Fruit fly (Drosophila melanogaster): ENCODE data around the gene E5.

The E5 gene

DNA sequence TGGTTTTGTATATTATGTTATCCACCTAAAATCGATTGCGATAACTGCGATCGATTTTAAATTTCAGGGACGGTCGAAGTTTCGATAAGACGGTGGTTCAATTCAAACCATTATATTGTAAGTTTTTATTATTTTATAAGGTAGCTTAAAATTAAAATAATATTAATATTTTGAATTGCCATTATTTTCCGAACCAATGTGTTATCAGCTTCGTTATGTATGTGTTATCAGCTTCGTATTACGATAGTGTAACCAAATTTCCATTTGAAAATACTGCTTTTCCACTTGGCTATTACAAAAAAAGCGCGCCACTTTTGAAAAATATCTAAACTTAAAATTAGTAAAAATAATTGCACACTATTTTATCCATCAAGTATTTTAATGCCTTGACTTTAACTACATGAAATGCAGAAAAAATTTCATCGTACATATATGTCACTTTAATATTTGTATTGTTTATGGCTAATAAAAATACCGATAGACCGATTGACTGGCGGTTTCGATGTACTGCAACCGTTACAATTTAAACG is 34.8 kb downstream of the E5 start, which contains the start of gene CG31495:
CG31495 (minus strand) TSS at position 52 of the 530 bp plus-strand sequence.
- TF ChIP-seq jim (GFP tag; optimal IDR thresholded peaks at IDR 0.05) (no peak), Hr78 (GFP tag; optimal IDR thresholded peaks at IDR 0.05) (peak; percentile 41), Hnf4 (GFP tag; optimal IDR thresholded peaks at IDR 0.05) (peak; percentile 44), h (GFP tag; optimal IDR thresholded peaks at IDR 0.05) (no peak), Dif (GFP tag; optimal IDR thresholded peaks at IDR 0.05; ENCODE audit: partially characterized antibody) (no peak), brk (GFP tag; optimal IDR thresholded peaks at IDR 0.05) (peak; percentile 41), lola (GFP tag; optimal IDR thresholded peaks at IDR 0.05) (no peak), Mio (GFP tag; optimal IDR thresholded peaks at IDR 0.05) (no peak), HLH106 (tag; optimal IDR thresholded peaks at IDR 0.05) (peak; percentile 20), sage (GFP tag; optimal IDR thresholded peaks at IDR 0.05) (no peak), N (GFP tag; optimal IDR thresholded peaks at IDR 0.05) (peak; percentile 67), Vsx2 (GFP tag; optimal IDR thresholded peaks at IDR 0.05; ENCODE audit: partially characterized antibody) (peak; percentile 42), woc (GFP tag; optimal IDR thresholded peaks at IDR 0.05) (no peak), dl (GFP tag; optimal IDR thresholded peaks at IDR 0.05; ENCODE audit: insufficient read depth in 1 of 2, partially characterized antibody in 2 of 2) (no peak), dmrt93B (GFP tag; optimal IDR thresholded peaks at IDR 0.05) (no peak), GATAd (GFP tag; optimal IDR thresholded peaks at IDR 0.05) (peak; percentile 4), Myc (optimal IDR thresholded peaks at IDR 0.05) (no peak), usp (GFP tag; optimal IDR thresholded peaks at IDR 0.05) (no peak)

- TF ChIP-seq Vsx2 (GFP tag; optimal IDR thresholded peaks at IDR 0.05; ENCODE audit: partially characterized antibody) (peak; percentile 66), N (GFP tag; optimal IDR thresholded peaks at IDR 0.05) (no peak), CrebA (GFP tag; optimal IDR thresholded peaks at IDR 0.05; ENCODE audit: borderline replicate concordance) (no peak), psq (GFP tag; optimal IDR thresholded peaks at IDR 0.05) (no peak), Dif (GFP tag; optimal IDR thresholded peaks at IDR 0.05; ENCODE audit: partially characterized antibody) (peak; percentile 93), usp (GFP tag; optimal IDR thresholded peaks at IDR 0.05) (no peak), sage (GFP tag; optimal IDR thresholded peaks at IDR 0.05) (no peak), Myc (optimal IDR thresholded peaks at IDR 0.05) (no peak), rgr (GFP tag; optimal IDR thresholded peaks at IDR 0.05) (peak; percentile 4), Rel (GFP tag; optimal IDR thresholded peaks at IDR 0.05) (no peak), Rel (tag; optimal IDR thresholded peaks at IDR 0.05) (peak; percentile 48), dl (GFP tag; optimal IDR thresholded peaks at IDR 0.05; ENCODE audit: insufficient read depth in 1 of 2, partially characterized antibody in 2 of 2) (peak; percentile 2 to 54), sv (GFP tag; optimal IDR thresholded peaks at IDR 0.05) (no peak), HLH106 (tag; optimal IDR thresholded peaks at IDR 0.05) (peak; percentile 14)
Observed at dm6 chr3R:13837807-13838206, 36.9 kb downstream of the E5 start, which contains the start of gene Nsf2. TSS of gene Nsf2 (minus strand) at chr3R:13837991.

- TF ChIP-seq N (GFP tag; optimal IDR thresholded peaks at IDR 0.05), result no peak
- TF ChIP-seq woc (GFP tag; optimal IDR thresholded peaks at IDR 0.05), result no peak
- no peak for TF ChIP-seq Sp1 (GFP tag; optimal IDR thresholded peaks at IDR 0.05)
- no peak for TF ChIP-seq CG9705 (GFP tag; optimal IDR thresholded peaks at IDR 0.05)
- TF ChIP-seq sv (GFP tag; optimal IDR thresholded peaks at IDR 0.05), result no peak
- no peak for TF ChIP-seq rgr (GFP tag; optimal IDR thresholded peaks at IDR 0.05)
- no peak for TF ChIP-seq Vsx2 (GFP tag; optimal IDR thresholded peaks at IDR 0.05; ENCODE audit: partially characterized antibody)
- TF ChIP-seq Hnf4 (GFP tag; optimal IDR thresholded peaks at IDR 0.05), result no peak
- TF ChIP-seq brk (GFP tag; optimal IDR thresholded peaks at IDR 0.05), result no peak
- TF ChIP-seq h (GFP tag; optimal IDR thresholded peaks at IDR 0.05), result no peak
Observed at dm6 chr3R:13834551-13834950, 40.2 kb downstream of the E5 start.

- no peak for TF ChIP-seq ey (GFP tag; optimal IDR thresholded peaks at IDR 0.05)
- TF ChIP-seq foxo (GFP tag; optimal IDR thresholded peaks at IDR 0.05), result no peak
- TF ChIP-seq lola (GFP tag; optimal IDR thresholded peaks at IDR 0.05), result no peak
- no peak for TF ChIP-seq h (GFP tag; optimal IDR thresholded peaks at IDR 0.05)
- TF ChIP-seq Myc (optimal IDR thresholded peaks at IDR 0.05), result peak; percentile 71
Observed at dm6 chr3R:13833515-13833914, 41.2 kb downstream of the E5 start.

- TF ChIP-seq Hnf4 (GFP tag; optimal IDR thresholded peaks at IDR 0.05) (no peak), brk (GFP tag; optimal IDR thresholded peaks at IDR 0.05) (no peak), usp (GFP tag; optimal IDR thresholded peaks at IDR 0.05) (no peak), br (GFP tag; optimal IDR thresholded peaks at IDR 0.05) (no peak), OdsH (GFP tag; optimal IDR thresholded peaks at IDR 0.05) (no peak), dmrt93B (GFP tag; optimal IDR thresholded peaks at IDR 0.05) (no peak), jim (GFP tag; optimal IDR thresholded peaks at IDR 0.05) (no peak), Dfd (GFP tag; optimal IDR thresholded peaks at IDR 0.05) (no peak), Vsx2 (GFP tag; optimal IDR thresholded peaks at IDR 0.05; ENCODE audit: partially characterized antibody) (no peak), CG32264 (GFP tag; optimal IDR thresholded peaks at IDR 0.05) (no peak), Abd-B (GFP tag; optimal IDR thresholded peaks at IDR 0.05) (no peak), Sp1 (GFP tag; optimal IDR thresholded peaks at IDR 0.05) (no peak), Myc (optimal IDR thresholded peaks at IDR 0.05) (no peak), Jra (GFP tag; optimal IDR thresholded peaks at IDR 0.05) (no peak), lola (GFP tag; optimal IDR thresholded peaks at IDR 0.05) (no peak), foxo (GFP tag; optimal IDR thresholded peaks at IDR 0.05) (no peak), CrebA (GFP tag; optimal IDR thresholded peaks at IDR 0.05; ENCODE audit: borderline replicate concordance) (no peak), Rel (GFP tag; optimal IDR thresholded peaks at IDR 0.05) (no peak), Rel (tag; optimal IDR thresholded peaks at IDR 0.05) (no peak), dsf (GFP tag; optimal IDR thresholded peaks at IDR 0.05; ENCODE audit: borderline replicate concordance) (no peak)
Observed at dm6 chr3R:13832950-13833349, 41.8 kb downstream of the E5 start.
